Fruit fly (Drosophila melanogaster): Measurements from ENCODE around the gene Spn75F.
A peak's percentile ranks its signal among the peaks of the same experiment; 100 is the strongest.

Spn75F gene

DNA sequence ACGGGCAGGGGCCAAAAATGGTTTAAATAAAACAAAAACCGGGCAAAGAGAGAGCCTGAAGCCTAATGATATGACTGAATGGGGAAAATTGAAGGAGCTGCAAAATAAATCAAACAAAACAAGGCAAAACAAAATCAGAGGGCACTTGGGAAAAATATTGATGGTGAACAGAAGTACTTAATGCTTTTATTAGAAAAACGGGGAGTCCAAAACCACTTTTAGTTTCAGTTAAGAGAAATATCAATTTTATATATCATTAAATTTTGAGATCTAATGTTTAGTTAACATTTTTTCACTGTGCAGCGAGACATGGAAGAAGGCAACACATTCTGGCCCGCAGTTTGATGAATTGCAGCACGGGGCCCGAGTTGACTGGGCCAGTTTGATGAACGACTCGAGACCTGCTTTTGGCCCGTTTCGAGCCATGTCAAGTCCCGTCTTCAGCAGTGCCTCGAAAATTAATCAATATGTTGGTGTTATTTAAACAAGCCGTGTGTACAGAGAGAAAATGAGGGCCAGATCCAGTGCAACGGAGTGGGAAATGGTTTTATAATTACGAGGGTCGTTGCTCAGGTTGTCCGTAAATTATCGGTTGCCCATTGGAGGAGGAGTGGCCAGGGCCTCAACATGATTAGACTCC, 37.0 kb upstream of the Spn75F start:
- TF ChIP-seq kay (GFP tag; ENCODE audit: borderline replicate concordance): no peak
- TF ChIP-seq Mnt (GFP tag; optimal IDR thresholded peaks at IDR 0.05): no peak
- TF ChIP-seq CG33017 (tag; optimal IDR thresholded peaks at IDR 0.05): no peak
- TF ChIP-seq CG11617 (GFP tag; optimal IDR thresholded peaks at IDR 0.05): no peak
- no peak for TF ChIP-seq cic (GFP tag; optimal IDR thresholded peaks at IDR 0.05)
- TF ChIP-seq CG7045 (GFP tag; optimal IDR thresholded peaks at IDR 0.05): no peak
- no peak for TF ChIP-seq cnc (optimal IDR thresholded peaks at IDR 0.05)
- TF ChIP-seq ovo (GFP tag; optimal IDR thresholded peaks at IDR 0.05): no peak
- no peak for TF ChIP-seq Crg-1 (GFP tag; optimal IDR thresholded peaks at IDR 0.05)
- TF ChIP-seq CG14711 (tag; optimal IDR thresholded peaks at IDR 0.05): no peak
- no peak for TF ChIP-seq Clk (GFP tag; optimal IDR thresholded peaks at IDR 0.05)
- no peak for TF ChIP-seq bab1 (GFP tag; optimal IDR thresholded peaks at IDR 0.05)
- TF ChIP-seq CG7101 (tag; optimal IDR thresholded peaks at IDR 0.05): no peak
- TF ChIP-seq toe (GFP tag; optimal IDR thresholded peaks at IDR 0.05): no peak
- TF ChIP-seq CG1620 (GFP tag; optimal IDR thresholded peaks at IDR 0.05): no peak
- TF ChIP-seq CG5204 (GFP tag; optimal IDR thresholded peaks at IDR 0.05): no peak
- TF ChIP-seq Hr96 (GFP tag; optimal IDR thresholded peaks at IDR 0.05): no peak
- no peak for TF ChIP-seq CG12768 (GFP tag; optimal IDR thresholded peaks at IDR 0.05)

DNA sequence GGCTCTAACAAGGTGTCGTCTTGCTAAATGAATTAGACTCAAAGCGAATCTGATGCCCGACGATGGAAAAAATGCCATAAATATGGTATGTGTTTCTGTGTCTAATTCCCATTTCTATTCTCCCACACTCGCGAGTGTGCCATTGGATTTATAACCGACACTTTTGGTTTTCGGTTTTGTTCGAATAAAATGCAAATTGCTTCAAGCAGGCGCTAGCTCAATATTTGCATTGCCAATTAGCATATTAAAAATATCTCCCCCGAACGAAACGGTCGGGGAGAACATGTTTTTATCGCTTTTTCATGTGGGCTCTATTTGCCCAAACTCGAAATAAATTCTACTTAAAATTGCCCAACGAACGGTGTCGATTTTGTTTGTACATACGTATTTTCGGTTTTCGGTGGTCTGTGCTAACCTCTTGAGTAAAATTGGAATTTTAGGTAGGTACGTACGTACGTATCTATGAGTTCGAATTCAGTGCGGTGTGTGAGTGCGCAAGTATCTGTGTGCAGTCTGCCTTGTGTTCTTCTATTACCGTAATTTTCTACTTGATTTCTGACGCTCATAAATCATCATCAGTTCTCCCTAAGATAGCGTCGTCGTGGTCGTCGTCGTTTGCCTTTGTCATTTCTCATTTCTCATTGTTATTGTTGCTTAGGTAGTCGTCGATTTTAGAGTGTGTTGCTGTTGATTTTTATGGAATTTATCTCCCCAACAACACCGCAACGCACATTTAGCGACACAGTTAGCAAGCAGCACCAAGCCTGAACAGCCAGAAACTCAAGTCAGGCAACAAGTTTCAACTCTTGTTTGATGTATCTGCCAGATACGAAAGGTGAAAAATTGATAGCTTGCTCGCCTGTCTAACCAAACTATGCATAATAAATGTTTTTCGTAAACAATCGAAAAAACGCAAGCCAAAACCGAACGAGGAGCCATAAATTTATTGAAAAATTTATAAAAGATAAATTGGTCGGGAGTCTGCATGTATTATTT, 35.6 kb upstream of the Spn75F start:
- TF ChIP-seq kay (GFP tag; ENCODE audit: borderline replicate concordance): peak; percentile 25
- TF ChIP-seq toe (GFP tag; optimal IDR thresholded peaks at IDR 0.05): no peak

DNA sequence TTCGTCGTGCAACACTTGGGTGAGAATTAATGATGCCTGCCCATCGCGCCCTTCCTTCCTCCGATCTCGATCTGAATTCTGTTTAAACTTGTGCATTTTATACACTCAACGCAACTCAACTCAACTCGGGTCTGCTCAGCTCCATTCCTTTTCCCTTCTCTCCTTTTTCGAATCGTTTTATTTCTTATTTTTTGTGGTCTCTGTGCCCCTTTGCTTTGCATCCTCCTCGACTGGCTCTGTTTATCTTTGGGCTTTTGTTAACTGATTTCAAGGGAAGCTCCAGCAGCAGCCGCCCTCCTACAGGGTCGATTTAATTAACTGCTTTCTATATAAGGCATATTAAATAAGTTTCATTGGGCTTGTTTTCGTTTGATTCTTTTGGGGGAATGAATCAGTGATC, 34.3 kb upstream of the Spn75F start:
- TF ChIP-seq CG5204 (GFP tag; optimal IDR thresholded peaks at IDR 0.05) (no peak), CG7045 (GFP tag; optimal IDR thresholded peaks at IDR 0.05) (no peak), kay (GFP tag; ENCODE audit: borderline replicate concordance) (no peak), CG12768 (GFP tag; optimal IDR thresholded peaks at IDR 0.05) (no peak), bab1 (GFP tag; optimal IDR thresholded peaks at IDR 0.05) (no peak), CG1620 (GFP tag; optimal IDR thresholded peaks at IDR 0.05) (no peak), ovo (GFP tag; optimal IDR thresholded peaks at IDR 0.05) (no peak), CG7101 (tag; optimal IDR thresholded peaks at IDR 0.05) (no peak)

dm6 chr3L:19162586-19163310, 33.3 kb upstream of the Spn75F start:
- TF ChIP-seq cnc (optimal IDR thresholded peaks at IDR 0.05) (no peak), kay (GFP tag; ENCODE audit: borderline replicate concordance) (no peak), cic (GFP tag; optimal IDR thresholded peaks at IDR 0.05) (no peak), ovo (GFP tag; optimal IDR thresholded peaks at IDR 0.05) (no peak), bab1 (GFP tag; optimal IDR thresholded peaks at IDR 0.05) (no peak), pad (GFP tag; optimal IDR thresholded peaks at IDR 0.05) (no peak)

dm6 chr3L:19161291-19161690, 31.8 kb upstream of the Spn75F start:
- TF ChIP-seq Hr96 (GFP tag; optimal IDR thresholded peaks at IDR 0.05) (no peak), toe (GFP tag; optimal IDR thresholded peaks at IDR 0.05) (no peak), ovo (GFP tag; optimal IDR thresholded peaks at IDR 0.05) (no peak), CG12768 (GFP tag; optimal IDR thresholded peaks at IDR 0.05) (no peak), Crg-1 (GFP tag; optimal IDR thresholded peaks at IDR 0.05) (no peak), CG7045 (GFP tag; optimal IDR thresholded peaks at IDR 0.05) (no peak), cnc (optimal IDR thresholded peaks at IDR 0.05) (no peak), CG11617 (GFP tag; optimal IDR thresholded peaks at IDR 0.05) (no peak), pad (GFP tag; optimal IDR thresholded peaks at IDR 0.05) (no peak), kay (GFP tag; ENCODE audit: borderline replicate concordance) (no peak), CG1620 (GFP tag; optimal IDR thresholded peaks at IDR 0.05) (no peak), CG33017 (tag; optimal IDR thresholded peaks at IDR 0.05) (no peak), Mnt (GFP tag; optimal IDR thresholded peaks at IDR 0.05) (no peak), tj (GFP tag; optimal IDR thresholded peaks at IDR 0.05) (no peak), cic (GFP tag; optimal IDR thresholded peaks at IDR 0.05) (no peak), CG7101 (tag; optimal IDR thresholded peaks at IDR 0.05) (no peak), CG5204 (GFP tag; optimal IDR thresholded peaks at IDR 0.05) (no peak), Clk (GFP tag; optimal IDR thresholded peaks at IDR 0.05) (no peak), CG14711 (tag; optimal IDR thresholded peaks at IDR 0.05) (no peak)

DNA sequence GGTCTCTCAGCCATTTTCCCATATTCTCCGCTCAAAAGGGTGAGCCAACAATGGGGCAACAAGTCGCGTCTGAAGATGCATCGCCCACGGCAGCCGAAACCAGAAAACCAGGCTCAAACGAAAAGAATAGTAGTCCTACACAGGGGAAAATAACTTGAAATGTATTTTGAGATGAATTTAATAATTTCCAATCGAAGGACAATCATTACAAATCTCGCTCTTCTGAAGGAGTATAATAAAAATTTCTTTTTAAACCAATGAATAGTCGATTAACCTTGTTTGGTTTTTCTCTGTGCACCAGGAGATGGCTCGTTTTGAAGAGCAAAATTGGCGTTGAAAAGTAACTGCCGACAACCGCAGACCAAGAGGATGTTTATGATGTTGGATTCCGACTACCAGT, 30.4 kb upstream of the Spn75F start:
- TF ChIP-seq cic (GFP tag; optimal IDR thresholded peaks at IDR 0.05) (no peak), CG5204 (GFP tag; optimal IDR thresholded peaks at IDR 0.05) (no peak), pad (GFP tag; optimal IDR thresholded peaks at IDR 0.05) (no peak)
